1 fruit fly cellular context compared by ENCODE assay signal in genomic region chr3L:12077348-12077747, dm6.
TF ChIP-seq lines count a peak whose summit lies in the region.

No protein-coding gene starts in this region.

TF ChIP-seq in whole organism, embryonic, 481 proteins besides CTCF, POLR2A, EP300 and RAD21 (continued from another document and continues in another):
- TF ChIP-seq fd3F (GFP tag; optimal IDR thresholded peaks at IDR 0.05; lab: Kevin White, UChicago) (peak; percentile 10), CG12219 (GFP tag; optimal IDR thresholded peaks at IDR 0.05; lab: Kevin White, UChicago) (peak; percentile 6), Blimp-1 (GFP tag; optimal IDR thresholded peaks at IDR 0.05; lab: Kevin White, UChicago) (peak; percentile 80), CG12155 (GFP tag; optimal IDR thresholded peaks at IDR 0.05; lab: Kevin White, UChicago) (peak; percentile 40), tio (GFP tag; optimal IDR thresholded peaks at IDR 0.05; lab: Kevin White, UChicago) (peak; percentile 66), CG17328 (GFP tag; IDR thresholded peaks at IDR 0.05; lab: Robert Waterston, UW) (peak; percentile 67), caup (GFP tag; optimal IDR thresholded peaks at IDR 0.05; lab: Kevin White, UChicago; ENCODE audit: severe bottlenecking) (no peak), vnd (GFP tag; IDR thresholded peaks at IDR 0.05; lab: Robert Waterston, UW; ENCODE audit: partially characterized antibody) (no peak), tap (tag; optimal IDR thresholded peaks at IDR 0.05; lab: Kevin White, UChicago) (peak; percentile 49), B-H2 (GFP tag; optimal IDR thresholded peaks at IDR 0.05; lab: Kevin White, UChicago) (no peak), CG7372 (GFP tag; IDR thresholded peaks at IDR 0.05; lab: Robert Waterston, UW) (no peak), bbx (GFP tag; IDR thresholded peaks at IDR 0.05; lab: Robert Waterston, UW; ENCODE audit: partially characterized antibody) (no peak), CG1792 (GFP tag; optimal IDR thresholded peaks at IDR 0.05; lab: Kevin White, UChicago) (no peak), Bdp1 (GFP tag; optimal IDR thresholded peaks at IDR 0.05; lab: Kevin White, UChicago) (peak; percentile 13), CG10959 (GFP tag; IDR thresholded peaks at IDR 0.05; lab: Robert Waterston, UW) (peak; percentile 88), Bteb2 (GFP tag; optimal IDR thresholded peaks at IDR 0.05; lab: Kevin White, UChicago) (peak; percentile 32), CG4707 (GFP tag; optimal IDR thresholded peaks at IDR 0.05; lab: Kevin White, UChicago) (peak; percentile 11), z (GFP tag; IDR thresholded peaks at IDR 0.05; lab: Robert Waterston, UW) (no peak), croc (GFP tag; conservative IDR thresholded peaks at IDR 0.05; lab: Robert Waterston, UW) (peak; percentile 52; the same call in 2 of the 3 replicates), CG4328 (GFP tag; optimal IDR thresholded peaks at IDR 0.05; lab: Kevin White, UChicago) (no peak), Ptx1 (GFP tag; IDR thresholded peaks at IDR 0.05; lab: Robert Waterston, UW) (peak; percentile 69), Eip74EF (GFP tag; optimal IDR thresholded peaks at IDR 0.05; lab: Kevin White, UChicago) (no peak), CG14965 (GFP tag; optimal IDR thresholded peaks at IDR 0.05; lab: Kevin White, UChicago; ENCODE audit: borderline replicate concordance) (no peak), CG8290 (GFP tag; optimal IDR thresholded peaks at IDR 0.05; lab: Kevin White, UChicago) (peak; percentile 12), CG8290 (tag; optimal IDR thresholded peaks at IDR 0.05; lab: Kevin White, UChicago) (no peak), Vsx1 (GFP tag; optimal IDR thresholded peaks at IDR 0.05; lab: Kevin White, UChicago) (no peak), zfh1 (GFP tag; IDR thresholded peaks at IDR 0.05; lab: Robert Waterston, UW) (peak; percentile 81), sd (tag; optimal IDR thresholded peaks at IDR 0.05; lab: Kevin White, UChicago) (no peak), CG12659 (GFP tag; optimal IDR thresholded peaks at IDR 0.05; lab: Kevin White, UChicago) (peak; percentile 50), Doc3 (GFP tag; IDR thresholded peaks at IDR 0.05; lab: Robert Waterston, UW; ENCODE audit: partially characterized antibody) (no peak), lab (GFP tag; optimal IDR thresholded peaks at IDR 0.05; lab: Kevin White, UChicago) (peak; percentile 30), ro (GFP tag; IDR thresholded peaks at IDR 0.05; lab: Robert Waterston, UW) (peak; percentile 11; the same call in 1 of the 2 replicates), inv (GFP tag; IDR thresholded peaks at IDR 0.05; lab: Robert Waterston, UW; ENCODE audit: partially characterized antibody) (no peak), Trl (optimal IDR thresholded peaks at IDR 0.05; lab: Kevin White, UChicago) (no peak), Trl (GFP tag; optimal IDR thresholded peaks at IDR 0.05; lab: Kevin White, UChicago) (peak; percentile 45), Atf6 (GFP tag; IDR thresholded peaks at IDR 0.05; lab: Robert Waterston, UW) (no peak), CG4854 (GFP tag; optimal IDR thresholded peaks at IDR 0.05; lab: Kevin White, UChicago) (no peak), Hr78 (GFP tag; optimal IDR thresholded peaks at IDR 0.05; lab: Kevin White, UChicago) (no peak), hth (optimal IDR thresholded peaks at IDR 0.05; lab: Kevin White, UChicago) (no peak), trem (tag; optimal IDR thresholded peaks at IDR 0.05; lab: Kevin White, UChicago) (peak; percentile 36), CG12744 (GFP tag; optimal IDR thresholded peaks at IDR 0.05; lab: Kevin White, UChicago) (peak; percentile 50), phol (tag; optimal IDR thresholded peaks at IDR 0.05; lab: Kevin White, UChicago) (peak; percentile 79), toy (GFP tag; IDR thresholded peaks at IDR 0.05; lab: Robert Waterston, UW) (no peak), nau (GFP tag; optimal IDR thresholded peaks at IDR 0.05; lab: Kevin White, UChicago) (peak; percentile 19), pnt (GFP tag; optimal IDR thresholded peaks at IDR 0.05; lab: Kevin White, UChicago) (peak; percentile 31), Hr3 (GFP tag; optimal IDR thresholded peaks at IDR 0.05; lab: Kevin White, UChicago) (peak; percentile 61), ab (GFP tag; optimal IDR thresholded peaks at IDR 0.05; lab: Kevin White, UChicago) (no peak), chinmo (GFP tag; IDR thresholded peaks at IDR 0.05; lab: Robert Waterston, UW; ENCODE audit: partially characterized antibody) (no peak), slou (GFP tag; optimal IDR thresholded peaks at IDR 0.05; lab: Kevin White, UChicago) (no peak), pros (GFP tag; optimal IDR thresholded peaks at IDR 0.05; lab: Kevin White, UChicago) (no peak), CG8924 (tag; optimal IDR thresholded peaks at IDR 0.05; lab: Kevin White, UChicago) (peak; percentile 56), CG30431 (GFP tag; optimal IDR thresholded peaks at IDR 0.05; lab: Kevin White, UChicago) (no peak), MTF-1 (GFP tag; optimal IDR thresholded peaks at IDR 0.05; lab: Kevin White, UChicago; ENCODE audit: borderline replicate concordance) (no peak), CG2678 (tag; optimal IDR thresholded peaks at IDR 0.05; lab: Kevin White, UChicago) (peak; percentile 60), CG16863 (GFP tag; optimal IDR thresholded peaks at IDR 0.05; lab: Kevin White, UChicago) (peak; percentile 39), CG14860 (GFP tag; IDR thresholded peaks at IDR 0.05; lab: Robert Waterston, UW; ENCODE audit: partially characterized antibody) (no peak), CG9437 (GFP tag; optimal IDR thresholded peaks at IDR 0.05; lab: Kevin White, UChicago) (peak; percentile 34), sob (GFP tag; IDR thresholded peaks at IDR 0.05; lab: Robert Waterston, UW) (peak; percentile 54; the same call in 1 of the 2 replicates), chm (GFP tag; IDR thresholded peaks at IDR 0.05; lab: Robert Waterston, UW) (peak; percentile 51; the same call in 1 of the 2 replicates), HLH3B (GFP tag; IDR thresholded peaks at IDR 0.05; lab: Robert Waterston, UW) (peak; percentile 61), CG14014 (GFP tag; IDR thresholded peaks at IDR 0.05; lab: Robert Waterston, UW) (peak; percentile 44; the same call in 1 of the 2 replicates), zen (tag; optimal IDR thresholded peaks at IDR 0.05; lab: Kevin White, UChicago) (peak; percentile 76), mirr (GFP tag; optimal IDR thresholded peaks at IDR 0.05; lab: Kevin White, UChicago) (no peak), CG34376 (GFP tag; optimal IDR thresholded peaks at IDR 0.05; lab: Kevin White, UChicago) (no peak), Dbx (GFP tag; IDR thresholded peaks at IDR 0.05; lab: Robert Waterston, UW) (no peak), CG15514 (GFP tag; optimal IDR thresholded peaks at IDR 0.05; lab: Kevin White, UChicago) (no peak), run (tag; optimal IDR thresholded peaks at IDR 0.05; lab: Kevin White, UChicago) (no peak), disco-r (GFP tag; optimal IDR thresholded peaks at IDR 0.05; lab: Kevin White, UChicago) (no peak), gem (tag; optimal IDR thresholded peaks at IDR 0.05; lab: Kevin White, UChicago) (peak; percentile 76), Dll (GFP tag; IDR thresholded peaks at IDR 0.05; lab: Robert Waterston, UW; ENCODE audit: partially characterized antibody) (no peak), sim (GFP tag; IDR thresholded peaks at IDR 0.05; lab: Robert Waterston, UW) (0 out of 2 replicates have a peak, but pooled peaks have one; percentile 44), CG7928 (GFP tag; optimal IDR thresholded peaks at IDR 0.05; lab: Kevin White, UChicago) (no peak), Gug (GFP tag; IDR thresholded peaks at IDR 0.05; lab: Robert Waterston, UW) (0 out of 4 replicates have a peak, but pooled peaks have one; percentile 12), CG13775 (GFP tag; optimal IDR thresholded peaks at IDR 0.05; lab: Kevin White, UChicago) (peak; percentile 69), Hmr (GFP tag; optimal IDR thresholded peaks at IDR 0.05; lab: Kevin White, UChicago) (no peak), Lpt (GFP tag; optimal IDR thresholded peaks at IDR 0.05; lab: Kevin White, UChicago) (no peak), dimm (GFP tag; IDR thresholded peaks at IDR 0.05; lab: Robert Waterston, UW) (no peak), Abd-B (GFP tag; optimal IDR thresholded peaks at IDR 0.05; lab: Kevin White, UChicago) (peak; percentile 25), Scr (GFP tag; IDR thresholded peaks at IDR 0.05; lab: Robert Waterston, UW; ENCODE audit: partially characterized antibody) (no peak), CG11695 (GFP tag; IDR thresholded peaks at IDR 0.05; lab: Robert Waterston, UW) (peak; percentile 48; the same call in 2 of the 3 replicates), schlank (tag; optimal IDR thresholded peaks at IDR 0.05; lab: Kevin White, UChicago) (no peak), CG30403 (GFP tag; optimal IDR thresholded peaks at IDR 0.05; lab: Kevin White, UChicago) (peak; percentile 64), CG15479 (GFP tag; optimal IDR thresholded peaks at IDR 0.05; lab: Kevin White, UChicago) (no peak), Oaz (GFP tag; IDR thresholded peaks at IDR 0.05; lab: Robert Waterston, UW) (no peak), btn (GFP tag; optimal IDR thresholded peaks at IDR 0.05; lab: Kevin White, UChicago) (no peak), Dip3 (GFP tag; optimal IDR thresholded peaks at IDR 0.05; lab: Kevin White, UChicago) (no peak), slp2 (GFP tag; optimal IDR thresholded peaks at IDR 0.05; lab: Kevin White, UChicago) (peak; percentile 60), jing (GFP tag; optimal IDR thresholded peaks at IDR 0.05; lab: Kevin White, UChicago) (peak; percentile 28), CG6813 (GFP tag; optimal IDR thresholded peaks at IDR 0.05; lab: Kevin White, UChicago) (peak; percentile 67), CG2120 (GFP tag; optimal IDR thresholded peaks at IDR 0.05; lab: Kevin White, UChicago) (peak; percentile 28), dati (GFP tag; IDR thresholded peaks at IDR 0.05; lab: Robert Waterston, UW) (no peak), pum (GFP tag; optimal IDR thresholded peaks at IDR 0.05; lab: Kevin White, UChicago) (peak; percentile 49), fd102C (GFP tag; optimal IDR thresholded peaks at IDR 0.05; lab: Kevin White, UChicago) (peak; percentile 4), wdn (GFP tag; IDR thresholded peaks at IDR 0.05; lab: Robert Waterston, UW) (no peak), Hmx (GFP tag; optimal IDR thresholded peaks at IDR 0.05; lab: Kevin White, UChicago) (no peak), CG17612 (GFP tag; IDR thresholded peaks at IDR 0.05; lab: Robert Waterston, UW) (no peak), CG17802 (tag; optimal IDR thresholded peaks at IDR 0.05; lab: Kevin White, UChicago) (peak; percentile 22), CG8478 (optimal IDR thresholded peaks at IDR 0.05; lab: Kevin White, UChicago) (no peak), CG7556 (GFP tag; optimal IDR thresholded peaks at IDR 0.05; lab: Kevin White, UChicago) (peak; percentile 58), oc (tag; optimal IDR thresholded peaks at IDR 0.05; lab: Kevin White, UChicago) (peak; percentile 58), usp (GFP tag; optimal IDR thresholded peaks at IDR 0.05; lab: Kevin White, UChicago) (no peak), CG1647 (GFP tag; optimal IDR thresholded peaks at IDR 0.05; lab: Kevin White, UChicago) (no peak), danr (GFP tag; IDR thresholded peaks at IDR 0.05; lab: Robert Waterston, UW) (0 out of 2 replicates have a peak, but pooled peaks have one; percentile 44), CG13624 (GFP tag; optimal IDR thresholded peaks at IDR 0.05; lab: Kevin White, UChicago) (peak; percentile 21), emc (GFP tag; optimal IDR thresholded peaks at IDR 0.05; lab: Kevin White, UChicago) (no peak), hkb (optimal IDR thresholded peaks at IDR 0.05; lab: Kevin White, UChicago) (no peak), hkb (GFP tag; IDR thresholded peaks at IDR 0.05; lab: Robert Waterston, UW) (peak; percentile 71), vvl (GFP tag; IDR thresholded peaks at IDR 0.05; lab: Robert Waterston, UW) (peak; percentile 81), CG1529 (GFP tag; optimal IDR thresholded peaks at IDR 0.05; lab: Kevin White, UChicago) (peak; percentile 61), hb (GFP tag; IDR thresholded peaks at IDR 0.05; lab: Robert Waterston, UW; ENCODE audit: partially characterized antibody) (no peak), dan (GFP tag; IDR thresholded peaks at IDR 0.05; lab: Robert Waterston, UW) (no peak), luna (GFP tag; optimal IDR thresholded peaks at IDR 0.05; lab: Kevin White, UChicago) (no peak), so (GFP tag; IDR thresholded peaks at IDR 0.05; lab: Robert Waterston, UW) (peak; percentile 62; the same call in 1 of the 3 replicates), Pdp1 (GFP tag; optimal IDR thresholded peaks at IDR 0.05; lab: Kevin White, UChicago) (peak in 1 of 2 experiments; percentile 54), CG6272 (GFP tag; IDR thresholded peaks at IDR 0.05; lab: Robert Waterston, UW) (no peak), Kr (GFP tag; optimal IDR thresholded peaks at IDR 0.05; lab: Kevin White, UChicago) (peak; percentile 12), pita (GFP tag; optimal IDR thresholded peaks at IDR 0.05; lab: Kevin White, UChicago) (no peak), al (GFP tag; IDR thresholded peaks at IDR 0.05; lab: Robert Waterston, UW) (no peak), p53 (GFP tag; optimal IDR thresholded peaks at IDR 0.05; lab: Kevin White, UChicago) (no peak), CG4730 (GFP tag; IDR thresholded peaks at IDR 0.05; lab: Robert Waterston, UW) (0 out of 2 replicates have a peak, but pooled peaks have one; percentile 20), Sry-δ (GFP tag; optimal IDR thresholded peaks at IDR 0.05; lab: Kevin White, UChicago) (no peak), HmgZ (tag; optimal IDR thresholded peaks at IDR 0.05; lab: Kevin White, UChicago) (no peak), CG10462 (GFP tag; optimal IDR thresholded peaks at IDR 0.05; lab: Kevin White, UChicago) (peak; percentile 33), CG2116 (GFP tag; optimal IDR thresholded peaks at IDR 0.05; lab: Kevin White, UChicago) (peak; percentile 33), ken (GFP tag; IDR thresholded peaks at IDR 0.05; lab: Robert Waterston, UW) (peak; percentile 68; the same call in 2 of the 3 replicates), NFAT (GFP tag; IDR thresholded peaks at IDR 0.05; lab: Robert Waterston, UW) (no peak), CG13287 (GFP tag; IDR thresholded peaks at IDR 0.05; lab: Robert Waterston, UW; ENCODE audit: partially characterized antibody) (no peak), amos (GFP tag; IDR thresholded peaks at IDR 0.05; lab: Robert Waterston, UW; ENCODE audit: partially characterized antibody) (no peak), CG12104 (GFP tag; optimal IDR thresholded peaks at IDR 0.05; lab: Kevin White, UChicago) (peak; percentile 57), pan (optimal IDR thresholded peaks at IDR 0.05; lab: Kevin White, UChicago) (no peak), pan (GFP tag; optimal IDR thresholded peaks at IDR 0.05 in 1 of 2, IDR thresholded peaks at IDR 0.05 in 1 of 2) (peak in 1 of 2 experiments; percentile 58)
